Worm (Caenorhabditis elegans) whole organism, young adult: Measurements from ENCODE around the gene cutl-29.

Experiments
- ceh-100 ChIP-seq: fragments of 200-800 bp; sonication (Bioruptor generic); IDR thresholded peaks from 2 replicates; pipeline ENCODE4 v1.3.6; 2022; ENCODE audit warnings: missing genetic modification reagents, missing genetic modification characterization, missing compliant biosample characterization
- dox-1 ChIP-seq: fragments of 200-800 bp; sonication (Bioruptor generic); IDR thresholded peaks from 2 replicates; pipeline ENCODE4 v1.3.6; 2022; ENCODE audit warnings: missing genetic modification reagents, missing genetic modification characterization, missing compliant biosample characterization
- hrde-1 ChIP-seq: sonication (generic microtip); optimal IDR thresholded peaks from 2 replicates; lab custom pipeline; 2016; ENCODE audit warnings: missing genetic modification characterization, mild to moderate bottlenecking, missing compliant biosample characterization, moderate library complexity, missing genotype, missing genetic modification reagents, borderline replicate concordance
- repo-1 ChIP-seq: sonication (generic microtip); optimal IDR thresholded peaks from 2 replicates; lab custom pipeline; 2017; ENCODE audit warnings: mild to moderate bottlenecking, missing genetic modification characterization, missing compliant biosample characterization
- sea-2 ChIP-seq: fragments of 200-800 bp; sonication (Bioruptor generic); IDR thresholded peaks from 2 replicates; pipeline ENCODE4 v1.3.6; 2022; ENCODE audit warnings: missing genetic modification characterization, missing compliant biosample characterization
- unc-130 ChIP-seq: sonication (generic microtip); optimal IDR thresholded peaks from 2 replicates; lab custom pipeline; 2016; ENCODE audit warnings: missing genetic modification reagents, missing genetic modification characterization, missing compliant biosample characterization
- ztf-6 ChIP-seq: fragments of 200-800 bp; sonication (Bioruptor generic); IDR thresholded peaks from 2 replicates; pipeline ENCODE4 v1.3.6; 2022; ENCODE audit warnings: missing genetic modification reagents, missing genetic modification characterization, missing compliant biosample characterization

ce11 chrX:8241906-8242305, 28.9 kb downstream of the cutl-29 start, which contains the start of gene endu-2:
- no peak for TF ChIP-seq dox-1 (GFP tag; lab: Robert Waterston, UW)
- no peak for TF ChIP-seq ceh-100 (GFP tag; lab: Robert Waterston, UW)
- no peak for TF ChIP-seq hrde-1 (tag; lab: Kevin White, UChicago)
- TF ChIP-seq repo-1 = no peak
- TF ChIP-seq unc-130 (GFP tag; lab: Kevin White, UChicago) = no peak
- no peak for TF ChIP-seq sea-2
- no peak for TF ChIP-seq ztf-6
